Worm (Caenorhabditis elegans) whole organism, L2 larva: Measurements from ENCODE around the gene bra-1.

ENCODE experiments used
- ama-1 ChIP-seq: fragments of 150-350 bp; optimal IDR thresholded peaks from 2 replicates; lab custom pipeline; 2018; ENCODE audit warnings: inconsistent platforms
- blmp-1 ChIP-seq: sonication (generic microtip); optimal IDR thresholded peaks from 2 replicates; lab custom pipeline; 2017; ENCODE audit warnings: missing genetic modification characterization, mild to moderate bottlenecking, missing compliant biosample characterization, antibody characterized with exemption, moderate library complexity; ENCODE audit not compliant: insufficient read depth
- lin-13 ChIP-seq: fragments of 150-350 bp; optimal IDR thresholded peaks from 2 replicates; lab custom pipeline; 2014; ENCODE audit warnings: missing biosample characterization, missing genetic modification reagents, missing genetic modification characterization
- nhr-10 ChIP-seq: sonication (generic microtip); optimal IDR thresholded peaks from 2 replicates; lab custom pipeline; 2017; ENCODE audit warnings: missing biosample characterization, missing genetic modification characterization

DNA sequence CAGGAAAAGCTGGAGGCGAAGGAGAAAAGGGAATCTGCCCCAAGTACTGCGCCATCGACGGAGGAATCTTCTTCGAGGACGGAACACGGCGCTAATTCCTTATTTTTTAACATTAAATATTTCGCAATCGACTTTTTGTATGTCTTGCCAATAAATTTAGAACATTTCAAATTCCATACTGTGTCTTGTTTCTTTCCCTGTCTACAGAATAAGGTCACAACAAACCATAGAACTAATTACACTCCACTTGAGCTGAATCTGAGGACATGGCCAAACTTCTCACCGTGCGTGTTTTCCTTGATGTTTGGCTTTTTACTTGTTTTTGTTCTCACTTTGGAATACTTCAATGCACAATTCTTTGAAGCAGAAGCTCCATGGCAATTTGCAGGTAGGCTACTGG lies 5.9 kb upstream of the bra-1 start, which contains the start of gene F54B11.4:
- TF ChIP-seq lin-13 (GFP tag; lab: Kevin White, UChicago) (no peak), blmp-1 (no peak), nhr-10 (tag; lab: Kevin White, UChicago) (no peak), ama-1 (lab: Kevin White, UChicago) (no peak)
